ENCODE assay signal across 1 fruit fly cellular context in genomic region chr3L:6494928-6495806, dm6.
TF ChIP-seq lines count a peak whose summit lies in the region.

Vps8 (minus strand) TSS chr3L:6495297.
sfl (plus strand) TSS chr3L:6495680.

TF ChIP-seq in whole organism, embryonic, 481 proteins besides CTCF, POLR2A, EP300 and RAD21 (continued from another document and continues in another):
- TF ChIP-seq HLH4C (GFP tag; IDR thresholded peaks at IDR 0.05; lab: Robert Waterston, UW; ENCODE audit: partially characterized antibody) (peak; percentile 90), odd (GFP tag; optimal IDR thresholded peaks at IDR 0.05; lab: Kevin White, UChicago) (peak; percentile 10), C15 (GFP tag; IDR thresholded peaks at IDR 0.05; lab: Robert Waterston, UW) (no peak), CG33557 (GFP tag; optimal IDR thresholded peaks at IDR 0.05; lab: Kevin White, UChicago) (peak; percentile 1), Dek (tag; optimal IDR thresholded peaks at IDR 0.05; lab: Kevin White, UChicago) (peak; percentile 11), Hey (tag; optimal IDR thresholded peaks at IDR 0.05; lab: Kevin White, UChicago) (no peak), en (GFP tag; optimal IDR thresholded peaks at IDR 0.05; lab: Kevin White, UChicago) (no peak), fd64A (GFP tag; optimal IDR thresholded peaks at IDR 0.05; lab: Kevin White, UChicago) (no peak), CG6854 (GFP tag; optimal IDR thresholded peaks at IDR 0.05; lab: Kevin White, UChicago) (no peak), usp (GFP tag; optimal IDR thresholded peaks at IDR 0.05; lab: Kevin White, UChicago) (no peak), ssp (GFP tag; IDR thresholded peaks at IDR 0.05; lab: Robert Waterston, UW) (no peak), CG11085 (GFP tag; IDR thresholded peaks at IDR 0.05; lab: Robert Waterston, UW) (no peak), gce (GFP tag; IDR thresholded peaks at IDR 0.05; lab: Robert Waterston, UW) (peak; percentile 15; the same call in 1 of the 3 replicates), Meics (GFP tag; optimal IDR thresholded peaks at IDR 0.05; lab: Kevin White, UChicago) (no peak), CG16815 (GFP tag; optimal IDR thresholded peaks at IDR 0.05; lab: Kevin White, UChicago) (no peak), CG7928 (GFP tag; optimal IDR thresholded peaks at IDR 0.05; lab: Kevin White, UChicago) (peak; percentile 21), toy (GFP tag; IDR thresholded peaks at IDR 0.05; lab: Robert Waterston, UW) (no peak), HmgD (GFP tag; optimal IDR thresholded peaks at IDR 0.05; lab: Kevin White, UChicago) (no peak), kah (GFP tag; optimal IDR thresholded peaks at IDR 0.05; lab: Kevin White, UChicago) (no peak), CG14441 (GFP tag; IDR thresholded peaks at IDR 0.05; lab: Robert Waterston, UW) (no peak), emc (GFP tag; optimal IDR thresholded peaks at IDR 0.05; lab: Kevin White, UChicago) (no peak), lab (GFP tag; optimal IDR thresholded peaks at IDR 0.05; lab: Kevin White, UChicago) (peak; percentile 17), CG12744 (GFP tag; optimal IDR thresholded peaks at IDR 0.05; lab: Kevin White, UChicago) (no peak), ash1 (GFP tag; optimal IDR thresholded peaks at IDR 0.05; lab: Kevin White, UChicago) (no peak), CG12299 (tag; optimal IDR thresholded peaks at IDR 0.05; lab: Kevin White, UChicago) (peak; percentile 10), Hr51 (GFP tag; optimal IDR thresholded peaks at IDR 0.05; lab: Kevin White, UChicago) (no peak), zen2 (GFP tag; IDR thresholded peaks at IDR 0.05; lab: Robert Waterston, UW; ENCODE audit: partially characterized antibody) (peak; percentile 67; the same call in 1 of the 3 replicates), CG2129 (GFP tag; IDR thresholded peaks at IDR 0.05; lab: Robert Waterston, UW; ENCODE audit: partially characterized antibody) (peak; percentile 70; the same call in 1 of the 2 replicates), CG5953 (GFP tag; IDR thresholded peaks at IDR 0.05; lab: Robert Waterston, UW) (no peak), HLH3B (GFP tag; IDR thresholded peaks at IDR 0.05; lab: Robert Waterston, UW) (peak; percentile 6; the same call in 1 of the 2 replicates), CG5245 (GFP tag; optimal IDR thresholded peaks at IDR 0.05; lab: Kevin White, UChicago) (no peak), nom (GFP tag; optimal IDR thresholded peaks at IDR 0.05; lab: Kevin White, UChicago) (no peak), CG8089 (GFP tag; optimal IDR thresholded peaks at IDR 0.05; lab: Kevin White, UChicago) (no peak), CG17385 (GFP tag; optimal IDR thresholded peaks at IDR 0.05; lab: Kevin White, UChicago) (peak; percentile 2), CG43689 (GFP tag; IDR thresholded peaks at IDR 0.05; lab: Robert Waterston, UW) (no peak), al (GFP tag; IDR thresholded peaks at IDR 0.05; lab: Robert Waterston, UW) (no peak), yki (optimal IDR thresholded peaks at IDR 0.05; lab: Kevin White, UChicago) (no peak), MBD-R2 (GFP tag; IDR thresholded peaks at IDR 0.05; lab: Robert Waterston, UW) (peak; percentile 44; the same call in 1 of the 2 replicates), CG18764 (GFP tag; optimal IDR thresholded peaks at IDR 0.05; lab: Kevin White, UChicago) (no peak), CG32532 (GFP tag; IDR thresholded peaks at IDR 0.05; lab: Robert Waterston, UW) (peak; percentile 45; the same call in 1 of the 2 replicates), gem (tag; optimal IDR thresholded peaks at IDR 0.05; lab: Kevin White, UChicago) (peak; percentile 38), CG14050 (GFP tag; IDR thresholded peaks at IDR 0.05; lab: Robert Waterston, UW) (no peak), rib (GFP tag; IDR thresholded peaks at IDR 0.05; lab: Robert Waterston, UW) (no peak), CG8281 (tag; optimal IDR thresholded peaks at IDR 0.05; lab: Kevin White, UChicago) (no peak), CG5180 (GFP tag; optimal IDR thresholded peaks at IDR 0.05; lab: Kevin White, UChicago) (no peak), CG9437 (GFP tag; optimal IDR thresholded peaks at IDR 0.05; lab: Kevin White, UChicago) (no peak), Ets65A (GFP tag; lab: Kevin White, UChicago) (peak; percentile 11), pzg (GFP tag; optimal IDR thresholded peaks at IDR 0.05; lab: Kevin White, UChicago) (peak; percentile 59), pita (GFP tag; optimal IDR thresholded peaks at IDR 0.05; lab: Kevin White, UChicago) (no peak), Spps (tag; optimal IDR thresholded peaks at IDR 0.05; lab: Kevin White, UChicago) (no peak), Lim3 (GFP tag; IDR thresholded peaks at IDR 0.05; lab: Robert Waterston, UW) (no peak), trh (GFP tag; optimal IDR thresholded peaks at IDR 0.05; lab: Kevin White, UChicago) (no peak), tx (GFP tag; optimal IDR thresholded peaks at IDR 0.05; lab: Kevin White, UChicago) (no peak), ems (GFP tag; optimal IDR thresholded peaks at IDR 0.05; lab: Kevin White, UChicago) (no peak), CG17359 (tag; optimal IDR thresholded peaks at IDR 0.05; lab: Kevin White, UChicago) (peak; percentile 15), stwl (tag; optimal IDR thresholded peaks at IDR 0.05; lab: Kevin White, UChicago) (peak; percentile 50), ham (GFP tag; IDR thresholded peaks at IDR 0.05; lab: Robert Waterston, UW) (no peak), CG16813 (GFP tag; IDR thresholded peaks at IDR 0.05; lab: Robert Waterston, UW; ENCODE audit: partially characterized antibody) (peak; percentile 86), HmgZ (tag; optimal IDR thresholded peaks at IDR 0.05; lab: Kevin White, UChicago) (no peak), CG10431 (GFP tag; optimal IDR thresholded peaks at IDR 0.05; lab: Kevin White, UChicago) (no peak), bcd (GFP tag; optimal IDR thresholded peaks at IDR 0.05; lab: Kevin White, UChicago) (no peak), Rfx (GFP tag; IDR thresholded peaks at IDR 0.05; lab: Robert Waterston, UW) (0 out of 2 replicates have a peak, but pooled peaks have one; percentile 23), CG12236 (GFP tag; optimal IDR thresholded peaks at IDR 0.05; lab: Kevin White, UChicago) (no peak), CG10321 (GFP tag; IDR thresholded peaks at IDR 0.05; lab: Robert Waterston, UW) (no peak), CG9609 (GFP tag; optimal IDR thresholded peaks at IDR 0.05; lab: Kevin White, UChicago) (no peak), NFAT (GFP tag; IDR thresholded peaks at IDR 0.05; lab: Robert Waterston, UW) (peak; percentile 46; the same call in 1 of the 2 replicates), Max (GFP tag; optimal IDR thresholded peaks at IDR 0.05; lab: Kevin White, UChicago) (peak; percentile 3), CG18011 (GFP tag; optimal IDR thresholded peaks at IDR 0.05; lab: Kevin White, UChicago) (no peak), Fer2 (tag; optimal IDR thresholded peaks at IDR 0.05; lab: Kevin White, UChicago) (no peak), CG12155 (GFP tag; optimal IDR thresholded peaks at IDR 0.05; lab: Kevin White, UChicago) (no peak), ase (GFP tag; IDR thresholded peaks at IDR 0.05; lab: Robert Waterston, UW) (no peak), CG11398 (GFP tag; optimal IDR thresholded peaks at IDR 0.05; lab: Kevin White, UChicago) (no peak), Doc2 (GFP tag; IDR thresholded peaks at IDR 0.05; lab: Robert Waterston, UW) (no peak), CG11456 (GFP tag; IDR thresholded peaks at IDR 0.05; lab: Robert Waterston, UW) (no peak), zf30C (GFP tag; optimal IDR thresholded peaks at IDR 0.05; lab: Kevin White, UChicago) (no peak), schlank (tag; optimal IDR thresholded peaks at IDR 0.05; lab: Kevin White, UChicago) (no peak), Neu2 (GFP tag; optimal IDR thresholded peaks at IDR 0.05; lab: Kevin White, UChicago; ENCODE audit: borderline replicate concordance) (no peak), grn (GFP tag; optimal IDR thresholded peaks at IDR 0.05; lab: Kevin White, UChicago) (peak; percentile 54), lbe (GFP tag; optimal IDR thresholded peaks at IDR 0.05; lab: Kevin White, UChicago) (no peak), CG13287 (GFP tag; IDR thresholded peaks at IDR 0.05; lab: Robert Waterston, UW; ENCODE audit: partially characterized antibody) (peak; percentile 87), H15 (GFP tag; IDR thresholded peaks at IDR 0.05; lab: Robert Waterston, UW) (no peak), Asciz (GFP tag; optimal IDR thresholded peaks at IDR 0.05; lab: Kevin White, UChicago) (no peak), Hr78 (GFP tag; optimal IDR thresholded peaks at IDR 0.05; lab: Kevin White, UChicago) (no peak), CG32767 (GFP tag; IDR thresholded peaks at IDR 0.05; lab: Robert Waterston, UW) (no peak), CG10274 (GFP tag; optimal IDR thresholded peaks at IDR 0.05; lab: Kevin White, UChicago) (no peak), D19A (tag; optimal IDR thresholded peaks at IDR 0.05; lab: Kevin White, UChicago) (peak; percentile 6), Drgx (GFP tag; IDR thresholded peaks at IDR 0.05; lab: Robert Waterston, UW) (no peak), Hsf (GFP tag; optimal IDR thresholded peaks at IDR 0.05; lab: Kevin White, UChicago) (peak; percentile 26), CG12769 (tag; optimal IDR thresholded peaks at IDR 0.05; lab: Kevin White, UChicago) (no peak), Ravus (GFP tag; IDR thresholded peaks at IDR 0.05; lab: Robert Waterston, UW) (no peak), CG6175 (GFP tag; IDR thresholded peaks at IDR 0.05; lab: Robert Waterston, UW) (no peak), lov (optimal IDR thresholded peaks at IDR 0.05; lab: Kevin White, UChicago) (no peak), lov (GFP tag; IDR thresholded peaks at IDR 0.05; lab: Robert Waterston, UW) (0 out of 3 replicates have a peak, but pooled peaks have one; percentile 47), CG3407 (GFP tag; optimal IDR thresholded peaks at IDR 0.05; lab: Kevin White, UChicago) (no peak), Hr3 (GFP tag; optimal IDR thresholded peaks at IDR 0.05; lab: Kevin White, UChicago) (peak; percentile 13), CG6654 (GFP tag; optimal IDR thresholded peaks at IDR 0.05; lab: Kevin White, UChicago) (no peak), CG12659 (GFP tag; optimal IDR thresholded peaks at IDR 0.05; lab: Kevin White, UChicago) (peak; percentile 69), hb (GFP tag; IDR thresholded peaks at IDR 0.05; lab: Robert Waterston, UW; ENCODE audit: partially characterized antibody) (peak; percentile 88), mam (GFP tag; optimal IDR thresholded peaks at IDR 0.05; lab: Kevin White, UChicago) (peak; percentile 37), Elba2 (GFP tag; optimal IDR thresholded peaks at IDR 0.05; lab: Kevin White, UChicago) (no peak), CG8765 (GFP tag; IDR thresholded peaks at IDR 0.05; lab: Robert Waterston, UW) (no peak), slbo (GFP tag; IDR thresholded peaks at IDR 0.05; lab: Robert Waterston, UW) (peak; percentile 58), oc (tag; optimal IDR thresholded peaks at IDR 0.05; lab: Kevin White, UChicago) (peak; percentile 6), CG7372 (GFP tag; IDR thresholded peaks at IDR 0.05; lab: Robert Waterston, UW) (no peak), crp (GFP tag; optimal IDR thresholded peaks at IDR 0.05; lab: Kevin White, UChicago) (peak in 1 of 2 experiments; percentile 71), CG1233 (GFP tag; optimal IDR thresholded peaks at IDR 0.05; lab: Kevin White, UChicago) (no peak), fru (optimal IDR thresholded peaks at IDR 0.05; lab: Kevin White, UChicago) (no peak), gsb-n (tag; optimal IDR thresholded peaks at IDR 0.05; lab: Kevin White, UChicago) (no peak), da (GFP tag; optimal IDR thresholded peaks at IDR 0.05; lab: Kevin White, UChicago) (no peak), Pdp1 (GFP tag; optimal IDR thresholded peaks at IDR 0.05; lab: Kevin White, UChicago) (peak in 1 of 2 experiments; percentile 67), Awh (GFP tag; IDR thresholded peaks at IDR 0.05; lab: Robert Waterston, UW) (no peak), gfzf (GFP tag; optimal IDR thresholded peaks at IDR 0.05; lab: Kevin White, UChicago) (no peak), NC2β (GFP tag; optimal IDR thresholded peaks at IDR 0.05; lab: Kevin White, UChicago) (no peak), lilli (GFP tag; optimal IDR thresholded peaks at IDR 0.05; lab: Kevin White, UChicago) (peak; percentile 66), ttk (GFP tag; IDR thresholded peaks at IDR 0.05; lab: Robert Waterston, UW) (no peak), CG18599 (GFP tag; optimal IDR thresholded peaks at IDR 0.05; lab: Kevin White, UChicago) (peak; percentile 35), CG15514 (GFP tag; optimal IDR thresholded peaks at IDR 0.05; lab: Kevin White, UChicago) (peak; percentile 68), CG2199 (GFP tag; IDR thresholded peaks at IDR 0.05; lab: Robert Waterston, UW) (no peak), Atf6 (GFP tag; IDR thresholded peaks at IDR 0.05; lab: Robert Waterston, UW) (no peak), peb (GFP tag; IDR thresholded peaks at IDR 0.05; lab: Robert Waterston, UW) (no peak), CG3726 (GFP tag; IDR thresholded peaks at IDR 0.05; lab: Robert Waterston, UW) (no peak), CG10267 (tag; optimal IDR thresholded peaks at IDR 0.05; lab: Kevin White, UChicago) (peak; percentile 65), psq (GFP tag; optimal IDR thresholded peaks at IDR 0.05; lab: Kevin White, UChicago) (no peak), kni (GFP tag; optimal IDR thresholded peaks at IDR 0.05; lab: Kevin White, UChicago) (no peak), CG4820 (GFP tag; optimal IDR thresholded peaks at IDR 0.05; lab: Kevin White, UChicago) (no peak), ATbp (GFP tag; optimal IDR thresholded peaks at IDR 0.05; lab: Kevin White, UChicago) (no peak), CG34376 (GFP tag; optimal IDR thresholded peaks at IDR 0.05; lab: Kevin White, UChicago) (peak; percentile 51), CG14965 (GFP tag; optimal IDR thresholded peaks at IDR 0.05; lab: Kevin White, UChicago; ENCODE audit: borderline replicate concordance) (no peak), chn (GFP tag; optimal IDR thresholded peaks at IDR 0.05; lab: Kevin White, UChicago) (peak; percentile 8), sens (GFP tag; lab: Kevin White, UChicago) (peak; percentile 88), B-H1 (GFP tag; IDR thresholded peaks at IDR 0.05; lab: Robert Waterston, UW) (no peak), CG17328 (GFP tag; IDR thresholded peaks at IDR 0.05; lab: Robert Waterston, UW) (no peak), CG11696 (GFP tag; IDR thresholded peaks at IDR 0.05; lab: Robert Waterston, UW) (no peak), CG31388 (GFP tag; optimal IDR thresholded peaks at IDR 0.05; lab: Kevin White, UChicago) (no peak), Mes4 (GFP tag; optimal IDR thresholded peaks at IDR 0.05; lab: Kevin White, UChicago) (no peak), lola (GFP tag; optimal IDR thresholded peaks at IDR 0.05; lab: Kevin White, UChicago) (peak in 1 of 3 experiments; percentile 22), CG4707 (GFP tag; optimal IDR thresholded peaks at IDR 0.05; lab: Kevin White, UChicago) (no peak)
